Worm (Caenorhabditis elegans): ENCODE measurements around the gene C33C12.4.

Gene C33C12.4

DNA sequence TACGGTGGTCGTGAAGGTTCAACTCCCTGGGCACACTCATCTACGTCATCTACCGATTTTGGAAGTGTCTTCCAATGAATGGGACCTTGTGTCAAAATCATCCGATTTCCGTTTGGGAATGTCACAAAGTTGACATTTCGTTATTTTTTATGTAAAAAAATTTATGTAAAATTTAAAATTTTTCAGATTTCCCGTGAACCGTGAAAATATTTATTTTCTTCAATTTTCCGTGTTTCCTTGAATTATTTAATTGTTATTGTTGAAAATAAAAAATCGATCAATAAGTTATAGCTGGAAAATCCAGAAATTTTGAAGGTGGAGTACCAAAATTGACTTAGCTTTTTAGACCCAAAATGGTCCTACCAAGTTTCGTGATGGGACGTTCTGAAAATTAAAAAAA lies 30.7 kb downstream of the C33C12.4 start, which contains the start of gene hpo-7:
hpo-7 (minus strand) TSS at position 101 of the 400 bp plus-strand sequence.
- no peak for TF ChIP-seq odd-2 (tag; optimal IDR thresholded peaks at IDR 0.05)

DNA sequence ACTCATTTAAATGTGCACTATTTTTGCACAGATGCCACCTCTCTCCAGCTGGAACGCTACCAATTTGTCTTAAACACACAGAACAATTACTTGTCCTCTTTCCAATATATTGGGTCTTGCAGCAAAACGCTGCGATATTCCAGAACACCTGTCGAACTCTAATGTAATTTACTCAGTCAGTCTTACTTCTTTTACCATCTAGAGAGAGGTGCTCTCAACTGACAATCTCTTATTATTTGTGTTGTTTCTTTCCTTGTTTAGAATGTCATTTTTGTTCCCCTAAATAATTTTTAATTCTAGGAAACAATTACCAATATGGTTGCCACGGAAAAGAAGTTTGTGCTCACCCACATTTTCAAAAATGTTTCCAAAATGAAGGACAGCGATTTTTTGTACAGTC lies 35.5 kb downstream of the C33C12.4 start, which contains the start of gene sdz-28:
sdz-28 (plus strand) TSS at position 301 of the 400 bp plus-strand sequence.
- TF ChIP-seq ceh-31 (tag; optimal IDR thresholded peaks at IDR 0.05) (no peak), gmeb-2 (tag; optimal IDR thresholded peaks at IDR 0.05) (no peak), ceh-14 (tag; optimal IDR thresholded peaks at IDR 0.05) (no peak), mec-3 (tag; optimal IDR thresholded peaks at IDR 0.05; ENCODE audit: borderline replicate concordance) (no peak), ceh-9 (tag; optimal IDR thresholded peaks at IDR 0.05) (no peak), lim-6 (tag; optimal IDR thresholded peaks at IDR 0.05) (no peak), pax-1 (tag; optimal IDR thresholded peaks at IDR 0.05) (no peak), T23F11.4 (GFP tag; optimal IDR thresholded peaks at IDR 0.05) (no peak), hlh-30 (tag; optimal IDR thresholded peaks at IDR 0.05; ENCODE audit: insufficient read depth) (no peak), pat-9 (tag; optimal IDR thresholded peaks at IDR 0.05) (no peak), nhr-232 (tag; optimal IDR thresholded peaks at IDR 0.05) (no peak), unc-86 (tag; optimal IDR thresholded peaks at IDR 0.05) (no peak), lin-11 (tag; optimal IDR thresholded peaks at IDR 0.05) (no peak)

DNA sequence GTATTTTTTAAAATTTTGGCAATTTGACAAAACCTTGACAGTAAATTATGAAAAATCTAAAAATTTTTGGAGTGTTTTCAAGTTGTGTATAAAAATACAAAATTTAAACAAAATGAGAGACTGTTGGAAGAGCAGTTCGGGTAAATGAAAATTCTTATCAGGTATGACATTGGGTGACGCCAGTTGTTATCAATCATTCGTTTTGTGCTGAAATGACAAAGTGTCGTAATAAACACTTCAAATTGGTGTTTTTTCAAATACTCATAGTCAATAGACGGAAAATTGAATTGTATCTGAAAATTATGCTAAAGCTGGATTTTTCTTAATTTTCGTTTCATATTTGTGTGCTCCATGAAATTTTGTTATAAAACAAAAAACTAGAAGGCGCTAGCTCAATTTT lies 43.5 kb downstream of the C33C12.4 start:
- no peak for TF ChIP-seq tbx-2 (tag; optimal IDR thresholded peaks at IDR 0.05)
- no peak for TF ChIP-seq mec-3 (tag; optimal IDR thresholded peaks at IDR 0.05; ENCODE audit: borderline replicate concordance)
- TF ChIP-seq ceh-24 (tag; optimal IDR thresholded peaks at IDR 0.05): no peak
- TF ChIP-seq F13H6.1 (tag; optimal IDR thresholded peaks at IDR 0.05): no peak
- TF ChIP-seq pqm-1 (tag; optimal IDR thresholded peaks at IDR 0.05): no peak
- no peak for TF ChIP-seq unc-86 (tag; optimal IDR thresholded peaks at IDR 0.05)
- no peak for TF ChIP-seq pha-4 (tag; optimal IDR thresholded peaks at IDR 0.05)
- no peak for TF ChIP-seq unc-42 (tag; optimal IDR thresholded peaks at IDR 0.05)
- TF ChIP-seq ceh-14 (tag; optimal IDR thresholded peaks at IDR 0.05): no peak
- TF ChIP-seq ceh-48 (tag; optimal IDR thresholded peaks at IDR 0.05): no peak
- no peak for TF ChIP-seq hlh-13 (GFP tag; optimal IDR thresholded peaks at IDR 0.05)
- no peak for TF ChIP-seq pha-2 (tag; optimal IDR thresholded peaks at IDR 0.05)
- no peak for TF ChIP-seq pat-9 (tag; optimal IDR thresholded peaks at IDR 0.05)
- no peak for TF ChIP-seq hlh-30 (tag; optimal IDR thresholded peaks at IDR 0.05; ENCODE audit: insufficient read depth)
- no peak for TF ChIP-seq npax-4 (tag; optimal IDR thresholded peaks at IDR 0.05)
- TF ChIP-seq K09A11.1 (tag; optimal IDR thresholded peaks at IDR 0.05; ENCODE audit: insufficient read depth): no peak

DNA sequence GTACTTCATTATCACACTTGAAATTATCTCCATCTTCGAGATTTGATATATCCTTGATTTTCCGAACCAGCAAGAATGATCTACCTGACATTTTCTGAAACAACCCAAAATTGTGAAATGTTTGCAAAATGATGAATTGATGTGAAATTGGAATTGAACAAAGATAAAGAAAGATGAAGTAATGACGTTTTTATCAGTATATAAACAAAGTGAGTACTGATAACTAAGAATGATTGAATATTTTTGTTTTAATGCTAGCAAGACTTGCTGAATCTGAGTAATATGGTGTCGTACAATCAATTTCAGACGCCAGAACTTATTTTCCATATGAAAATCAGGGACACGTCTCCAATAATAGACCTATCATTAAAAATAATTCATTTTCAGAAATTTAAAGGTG lies 44.2 kb downstream of the C33C12.4 start, which contains the start of gene math-37:
math-37 (minus strand) TSS at position 101 of the 400 bp plus-strand sequence.
- TF ChIP-seq zip-5 (tag; optimal IDR thresholded peaks at IDR 0.05): no peak
- TF ChIP-seq dve-1 (tag; optimal IDR thresholded peaks at IDR 0.05): no peak
- TF ChIP-seq nfya-1 (tag; optimal IDR thresholded peaks at IDR 0.05): no peak
- no peak for TF ChIP-seq tbx-7 (tag; optimal IDR thresholded peaks at IDR 0.05)
- no peak for TF ChIP-seq F13H6.1 (tag; optimal IDR thresholded peaks at IDR 0.05)
- no peak for TF ChIP-seq ceh-18 (tag; optimal IDR thresholded peaks at IDR 0.05)
- no peak for TF ChIP-seq C08G9.2 (tag; optimal IDR thresholded peaks at IDR 0.05)
- TF ChIP-seq lin-11 (tag; optimal IDR thresholded peaks at IDR 0.05): no peak
- no peak for TF ChIP-seq unc-42 (tag; optimal IDR thresholded peaks at IDR 0.05)
- no peak for TF ChIP-seq fkh-10 (GFP tag; optimal IDR thresholded peaks at IDR 0.05)
- no peak for TF ChIP-seq ttx-3 (tag; optimal IDR thresholded peaks at IDR 0.05)
- TF ChIP-seq ahr-1 (tag; optimal IDR thresholded peaks at IDR 0.05): no peak
- no peak for TF ChIP-seq T23F11.4 (GFP tag; optimal IDR thresholded peaks at IDR 0.05)
- TF ChIP-seq fkh-6 (tag; optimal IDR thresholded peaks at IDR 0.05): no peak
- no peak for TF ChIP-seq ceh-24 (tag; optimal IDR thresholded peaks at IDR 0.05)
- no peak for TF ChIP-seq odd-2 (tag; optimal IDR thresholded peaks at IDR 0.05)
- no peak for TF ChIP-seq pax-1 (tag; optimal IDR thresholded peaks at IDR 0.05)
- no peak for TF ChIP-seq hlh-13 (GFP tag; optimal IDR thresholded peaks at IDR 0.05)
- no peak for TF ChIP-seq sdc-2 (tag; optimal IDR thresholded peaks at IDR 0.05)

Data from whole organism, late embryonic.